Fruit fly (Drosophila melanogaster) whole organism, wandering third instar larva: ENCODE results near the gene CG8236.

Experiments used
- Abd-B ChIP-seq: fragments of >200 bp; optimal IDR thresholded peaks from 2 replicates; lab custom pipeline; 2017; ENCODE audit warnings: missing biosample characterization, missing genetic modification characterization
- CG32264 ChIP-seq: fragments of 200-800 bp; sonication (Bioruptor generic); optimal IDR thresholded peaks from 2 replicates; lab custom pipeline; 2016; ENCODE audit warnings: missing biosample characterization, missing genetic modification characterization
- CG9705 ChIP-seq: fragments of 200-800 bp; sonication (Bioruptor generic); optimal IDR thresholded peaks from 2 replicates; lab custom pipeline; 2018; ENCODE audit warnings: missing biosample characterization, mild to moderate bottlenecking, missing genetic modification characterization
- CrebA ChIP-seq: fragments of 200-800 bp; sonication (Bioruptor generic); optimal IDR thresholded peaks from 2 replicates; lab custom pipeline; 2016; ENCODE audit warnings: missing biosample characterization, mild to moderate bottlenecking, missing genetic modification characterization, borderline replicate concordance
- Dfd ChIP-seq: fragments of >200 bp; optimal IDR thresholded peaks from 2 replicates; lab custom pipeline; 2017; ENCODE audit warnings: missing biosample characterization, missing genetic modification characterization
- GATAd ChIP-seq: sonication (Bioruptor generic); optimal IDR thresholded peaks from 2 replicates; lab custom pipeline; 2016; ENCODE audit warnings: missing biosample characterization, missing genetic modification characterization
- HLH106 ChIP-seq: fragments of 200-800 bp; optimal IDR thresholded peaks from 3 replicates; lab custom pipeline; 2019; ENCODE audit warnings: missing biosample characterization, mild to moderate bottlenecking, missing genetic modification characterization, moderate library complexity
- Hr78 ChIP-seq: fragments of >200 bp; optimal IDR thresholded peaks from 2 replicates; lab custom pipeline; 2017; ENCODE audit warnings: missing biosample characterization, missing genetic modification characterization
- Hr83 ChIP-seq: fragments of 200-300 bp; sonication (Bioruptor generic); optimal IDR thresholded peaks from 2 replicates; lab custom pipeline; 2016; ENCODE audit warnings: missing biosample characterization, mild to moderate bottlenecking, missing genetic modification characterization, moderate library complexity; ENCODE audit not compliant: poor library complexity, severe bottlenecking
- Jra ChIP-seq: sonication (Bioruptor generic); optimal IDR thresholded peaks from 2 replicates; lab custom pipeline; 2016; ENCODE audit warnings: missing biosample characterization, missing genetic modification characterization
- Myc ChIP-seq: fragments of >200 bp; optimal IDR thresholded peaks from 2 replicates; lab custom pipeline; 2017
- N ChIP-seq: fragments of >200 bp; optimal IDR thresholded peaks from 2 replicates; lab custom pipeline; 2018; ENCODE audit warnings: missing biosample characterization, missing external identifiers, missing genetic modification characterization
- OdsH ChIP-seq: fragments of 200-800 bp; sonication (Bioruptor generic); optimal IDR thresholded peaks from 2 replicates; lab custom pipeline; 2016; ENCODE audit warnings: missing biosample characterization, mild to moderate bottlenecking, missing genetic modification characterization
- Rel ChIP-seq, 2 experiments: fragments of 200-800 bp; sonication (Bioruptor generic) in 1 of 2; optimal IDR thresholded peaks; 2 replicates in 1 of 2; 3 replicates in 1 of 2; lab custom pipeline; 2016 to 2019; ENCODE audit warnings: mild to moderate bottlenecking in 2 of 2, missing biosample characterization in 2 of 2, missing genetic modification characterization in 2 of 2, moderate library complexity in 1 of 2
- Sp1 ChIP-seq: fragments of 200-800 bp; sonication (Bioruptor generic); optimal IDR thresholded peaks from 3 replicates; lab custom pipeline; 2019; ENCODE audit warnings: missing biosample characterization, mild to moderate bottlenecking, missing genetic modification characterization, moderate library complexity
- Vsx2 ChIP-seq: fragments of 200-300, 225-300 bp; sonication (Bioruptor generic); optimal IDR thresholded peaks from 2 replicates; lab custom pipeline; 2018; ENCODE audit warnings: missing biosample characterization, missing genetic modification characterization; ENCODE audit not compliant: partially characterized antibody
- brk ChIP-seq: fragments of 200-800 bp; sonication (Bioruptor generic); optimal IDR thresholded peaks from 2 replicates; lab custom pipeline; 2016; ENCODE audit warnings: missing biosample characterization, mild to moderate bottlenecking, missing genetic modification characterization
- dmrt93B ChIP-seq: fragments of 200-800 bp; sonication (Bioruptor generic); optimal IDR thresholded peaks from 2 replicates; lab custom pipeline; 2018; ENCODE audit warnings: missing biosample characterization, mild to moderate bottlenecking, missing genetic modification characterization
- dsf ChIP-seq: sonication (Bioruptor generic); optimal IDR thresholded peaks from 2 replicates; lab custom pipeline; 2016; ENCODE audit warnings: missing biosample characterization, missing genetic modification characterization, borderline replicate concordance
- ey ChIP-seq: fragments of 200-800 bp; sonication (Bioruptor generic); optimal IDR thresholded peaks from 2 replicates; lab custom pipeline; 2016; ENCODE audit warnings: missing biosample characterization, missing genetic modification characterization
- foxo ChIP-seq, 2 experiments: fragments of 200-800 bp; sonication (Bioruptor generic); optimal IDR thresholded peaks; 2 replicates in 1 of 2; 3 replicates in 1 of 2; lab custom pipeline; 2016 to 2017; ENCODE audit warnings: missing biosample characterization in 2 of 2, missing genetic modification characterization in 2 of 2
- h ChIP-seq: fragments of 200-800 bp; sonication (Bioruptor generic); optimal IDR thresholded peaks from 3 replicates; lab custom pipeline; 2016; ENCODE audit warnings: missing biosample characterization, mild to moderate bottlenecking, missing genetic modification characterization
- jim ChIP-seq: fragments of 175-275, 200-325 bp; sonication (Bioruptor generic); optimal IDR thresholded peaks from 2 replicates; lab custom pipeline; 2016; ENCODE audit warnings: missing biosample characterization, mild to moderate bottlenecking, missing genetic modification characterization
- lola ChIP-seq: fragments of >200 bp; optimal IDR thresholded peaks from 2 replicates; lab custom pipeline; 2017; ENCODE audit warnings: missing biosample characterization, missing genetic modification characterization
- pan ChIP-seq: fragments of >200 bp; optimal IDR thresholded peaks from 2 replicates; lab custom pipeline; 2017
- psq ChIP-seq: fragments of 200-800 bp; sonication (Bioruptor generic); optimal IDR thresholded peaks from 3 replicates; lab custom pipeline; 2017; ENCODE audit warnings: missing biosample characterization, mild to moderate bottlenecking, missing genetic modification characterization, moderate library complexity
- sage ChIP-seq: fragments of 200-800 bp; sonication (Bioruptor generic); optimal IDR thresholded peaks from 2 replicates; lab custom pipeline; 2016; ENCODE audit warnings: missing biosample characterization, mild to moderate bottlenecking, missing genetic modification characterization
- sv ChIP-seq: fragments of 200-800 bp; sonication (Bioruptor generic); optimal IDR thresholded peaks from 3 replicates; lab custom pipeline; 2016; ENCODE audit warnings: missing biosample characterization, missing genetic modification characterization
- tai ChIP-seq: sonication (Bioruptor generic); optimal IDR thresholded peaks from 2 replicates; lab custom pipeline; 2016; ENCODE audit warnings: missing biosample characterization, missing genetic modification characterization
- usp ChIP-seq: fragments of >200 bp; optimal IDR thresholded peaks from 2 replicates; lab custom pipeline; 2017; ENCODE audit warnings: missing biosample characterization, missing genetic modification characterization
- woc ChIP-seq: sonication (Bioruptor generic); optimal IDR thresholded peaks from 2 replicates; lab custom pipeline; 2016; ENCODE audit warnings: missing biosample characterization, mild to moderate bottlenecking, missing genetic modification characterization

The CG8236 gene

dm6 chr3R:8769094-8769493 lies at the start of gene CG8236:
TSS of gene CG8236 (plus strand) at chr3R:8769394.
- TF ChIP-seq Myc = no peak
- no peak for TF ChIP-seq usp (GFP tag; lab: Kevin White, UChicago)
- TF ChIP-seq jim (GFP tag; lab: Kevin White, UChicago) = no peak

dm6 chr3R:8721071-8721470 lies 48.1 kb upstream of the CG8236 start, which contains the start of gene CG8136:
TSS of gene CG8136 (plus strand) at chr3R:8721371.
- TF ChIP-seq N (GFP tag; lab: Kevin White, UChicago) (no peak), Vsx2 (no peak), h (GFP tag; lab: Kevin White, UChicago) (no peak), foxo (GFP tag; optimal IDR thresholded peaks at IDR 0.05; lab: Kevin White, UChicago) (no peak), lola (GFP tag; lab: Kevin White, UChicago) (no peak), pan (lab: Kevin White, UChicago) (no peak), CG32264 (no peak), woc (GFP tag; lab: Kevin White, UChicago) (no peak), Hr83 (GFP tag; lab: Kevin White, UChicago) (no peak), psq (GFP tag; lab: Kevin White, UChicago) (no peak), sv (GFP tag; lab: Kevin White, UChicago) (no peak)

dm6 chr3R:8722962-8723548 lies 46.1 kb upstream of the CG8236 start, which contains the start of gene nom:
TSS of gene nom (plus strand) at chr3R:8723174.
- no peak for TF ChIP-seq Dfd (GFP tag; lab: Kevin White, UChicago)
- no peak for TF ChIP-seq Rel (GFP tag; optimal IDR thresholded peaks at IDR 0.05; lab: Kevin White, UChicago)
- TF ChIP-seq Rel (tag; optimal IDR thresholded peaks at IDR 0.05; lab: Kevin White, UChicago) = peak; percentile 77

dm6 chr3R:8725179-8725578 lies 44.0 kb upstream of the CG8236 start, which contains the start of gene ouib:
TSS of gene ouib (plus strand) at chr3R:8725479.
- TF ChIP-seq CrebA (no peak), sage (GFP tag; lab: Kevin White, UChicago) (no peak), N (GFP tag; lab: Kevin White, UChicago) (no peak), GATAd (GFP tag; lab: Kevin White, UChicago) (no peak), dmrt93B (GFP tag; lab: Kevin White, UChicago) (no peak), Hr83 (GFP tag; lab: Kevin White, UChicago) (no peak), Dfd (GFP tag; lab: Kevin White, UChicago) (no peak), Jra (GFP tag; lab: Kevin White, UChicago) (no peak), HLH106 (tag; lab: Kevin White, UChicago) (no peak), dsf (GFP tag; lab: Kevin White, UChicago) (no peak), jim (GFP tag; lab: Kevin White, UChicago) (no peak), usp (GFP tag; lab: Kevin White, UChicago) (no peak), tai (GFP tag; lab: Kevin White, UChicago) (no peak), woc (GFP tag; lab: Kevin White, UChicago) (no peak), Hr78 (GFP tag; lab: Kevin White, UChicago) (no peak), OdsH (GFP tag; lab: Kevin White, UChicago) (no peak), CG9705 (GFP tag; lab: Kevin White, UChicago) (no peak), brk (GFP tag; lab: Kevin White, UChicago) (no peak), lola (GFP tag; lab: Kevin White, UChicago) (no peak)

dm6 chr3R:8726632-8727031 lies 42.6 kb upstream of the CG8236 start, which contains the start of gene CG8159:
TSS of gene CG8159 (plus strand) at chr3R:8726854.
- TF ChIP-seq Abd-B (GFP tag; lab: Kevin White, UChicago) (no peak), Hr83 (GFP tag; lab: Kevin White, UChicago) (peak; percentile 79), Dfd (GFP tag; lab: Kevin White, UChicago) (no peak), lola (GFP tag; lab: Kevin White, UChicago) (no peak), CG32264 (no peak), OdsH (GFP tag; lab: Kevin White, UChicago) (peak; percentile 1), pan (lab: Kevin White, UChicago) (no peak), Rel (GFP tag; optimal IDR thresholded peaks at IDR 0.05; lab: Kevin White, UChicago) (no peak), Rel (tag; optimal IDR thresholded peaks at IDR 0.05; lab: Kevin White, UChicago) (peak; percentile 97), Sp1 (GFP tag; lab: Kevin White, UChicago) (no peak), ey (GFP tag; lab: Kevin White, UChicago) (peak; percentile 18), foxo (GFP tag; optimal IDR thresholded peaks at IDR 0.05; lab: Kevin White, UChicago) (no peak)
